Worm (Caenorhabditis elegans): ENCODE measurements around the gene smrc-1.

Gene smrc-1

DNA sequence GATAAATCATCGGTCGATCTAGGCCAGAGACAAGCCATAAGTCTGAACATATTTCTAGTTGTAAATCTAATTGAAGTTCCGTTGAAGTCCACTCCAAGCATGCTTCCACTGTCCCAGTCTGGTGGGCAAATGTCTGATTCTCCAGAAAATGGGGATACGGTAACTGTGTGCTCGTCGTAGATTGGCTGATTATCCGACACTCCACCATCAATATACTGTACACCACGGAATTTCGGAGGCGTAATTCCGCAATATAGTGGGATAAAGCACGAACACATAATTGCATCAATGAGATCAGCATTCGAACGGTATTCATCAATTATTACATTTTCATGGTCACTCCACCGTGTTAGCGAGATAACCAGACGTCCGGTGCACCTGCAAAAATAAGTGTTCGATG lies 27.5 kb downstream of the smrc-1 start:
- TF ChIP-seq nhr-11 (tag; optimal IDR thresholded peaks at IDR 0.05) (no peak), ztf-1 (GFP tag; conservative IDR thresholded peaks at IDR 0.05) (no peak), sma-3 (GFP tag; optimal IDR thresholded peaks at IDR 0.05) (no peak), fos-1 (tag; optimal IDR thresholded peaks at IDR 0.05) (no peak), lsy-2 (tag; optimal IDR thresholded peaks at IDR 0.05) (no peak), zag-1 (tag; optimal IDR thresholded peaks at IDR 0.05) (no peak), ztf-4 (tag; optimal IDR thresholded peaks at IDR 0.05) (no peak), mab-5 (tag; optimal IDR thresholded peaks at IDR 0.05) (no peak), nhr-12 (tag; optimal IDR thresholded peaks at IDR 0.05) (no peak), sem-4 (tag; optimal IDR thresholded peaks at IDR 0.05) (no peak), peb-1 (tag; optimal IDR thresholded peaks at IDR 0.05) (no peak), ZK546.5 (tag; optimal IDR thresholded peaks at IDR 0.05) (no peak), aly-2 (tag; optimal IDR thresholded peaks at IDR 0.05) (no peak), elt-1 (tag; optimal IDR thresholded peaks at IDR 0.05) (no peak), unc-55 (GFP tag; optimal IDR thresholded peaks at IDR 0.05) (no peak), lin-13 (GFP tag; optimal IDR thresholded peaks at IDR 0.05) (no peak), alr-1 (tag; optimal IDR thresholded peaks at IDR 0.05) (no peak), nhr-6 (tag; optimal IDR thresholded peaks at IDR 0.05) (no peak), ama-1 (optimal IDR thresholded peaks at IDR 0.05) (no peak)

DNA sequence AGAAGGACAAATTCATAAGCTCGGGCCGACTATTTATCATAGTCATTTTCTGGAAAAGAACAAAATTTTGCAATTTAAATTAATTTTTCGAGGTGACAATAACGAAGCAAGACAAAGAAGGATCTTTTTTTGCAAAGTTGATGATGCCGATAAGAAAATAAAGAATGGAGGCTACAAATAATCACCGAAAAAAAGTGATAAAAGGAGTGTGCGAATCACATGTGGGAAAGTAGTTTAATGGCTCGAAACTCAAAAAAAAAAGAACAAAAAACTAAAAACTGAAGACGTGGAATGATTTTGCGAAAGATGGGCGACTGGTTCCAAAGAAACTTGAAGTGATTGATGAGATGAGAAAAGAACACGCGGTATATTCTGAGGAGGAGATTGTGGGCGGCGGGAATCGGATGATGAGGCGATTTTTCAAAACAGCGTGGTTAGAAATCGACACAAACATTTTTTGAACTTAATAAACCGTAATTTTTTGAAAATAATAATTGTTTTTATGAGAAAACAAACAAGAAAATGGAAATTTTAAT lies 28.7 kb downstream of the smrc-1 start, which contains the start of gene atgl-1:
Gene atgl-1 (minus strand): TSS at position 51 of the 536 bp plus-strand sequence.
- TF ChIP-seq crh-2 (tag; optimal IDR thresholded peaks at IDR 0.05) = peak; percentile 4
- TF ChIP-seq lin-11 (tag; optimal IDR thresholded peaks at IDR 0.05) = no peak
- TF ChIP-seq nhr-21 (tag; optimal IDR thresholded peaks at IDR 0.05) = peak; percentile 11
- peak in 1 of 2 experiments; percentile 19 for TF ChIP-seq mdl-1 (tag; optimal IDR thresholded peaks at IDR 0.05)
- peak; percentile 24 for TF ChIP-seq nhr-25 (tag; optimal IDR thresholded peaks at IDR 0.05)
- TF ChIP-seq ama-1 (optimal IDR thresholded peaks at IDR 0.05) = peak; percentile 48
- no peak for TF ChIP-seq peb-1 (tag; optimal IDR thresholded peaks at IDR 0.05)
- peak; percentile 17 for TF ChIP-seq fos-1 (tag; optimal IDR thresholded peaks at IDR 0.05)

DNA sequence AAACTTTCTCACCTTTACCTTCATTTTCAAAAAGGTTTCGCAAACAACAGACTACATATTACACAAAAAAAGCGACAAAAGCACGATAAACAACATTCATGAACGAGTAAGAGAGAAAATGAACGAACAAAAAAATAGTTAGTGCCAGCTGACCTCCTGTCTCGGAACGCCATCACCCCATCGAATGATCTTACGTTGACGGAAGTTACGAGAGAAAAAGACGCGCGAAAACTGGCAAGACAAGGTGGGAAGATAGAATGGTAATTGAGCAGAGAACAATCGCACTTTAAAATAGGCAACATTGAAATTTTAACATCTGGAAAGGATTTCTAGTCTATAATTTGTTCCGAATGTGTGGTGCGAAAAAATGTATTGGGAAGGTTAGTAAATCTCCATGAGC lies 29.5 kb downstream of the smrc-1 start:
- TF ChIP-seq ama-1 (optimal IDR thresholded peaks at IDR 0.05) (no peak), Y55F3AM.14 (GFP tag; optimal IDR thresholded peaks at IDR 0.05) (no peak), zag-1 (tag; optimal IDR thresholded peaks at IDR 0.05) (no peak), ZK546.5 (tag; optimal IDR thresholded peaks at IDR 0.05) (no peak), nhr-237 (tag; optimal IDR thresholded peaks at IDR 0.05) (no peak), mab-5 (tag; optimal IDR thresholded peaks at IDR 0.05) (no peak), nhr-129 (tag; optimal IDR thresholded peaks at IDR 0.05) (peak; percentile 11), F13H6.1 (tag; optimal IDR thresholded peaks at IDR 0.05) (no peak), nhr-11 (tag; optimal IDR thresholded peaks at IDR 0.05) (no peak), nhr-77 (tag; optimal IDR thresholded peaks at IDR 0.05) (no peak), nhr-25 (tag; optimal IDR thresholded peaks at IDR 0.05) (peak; percentile 18), nhr-23 (tag; optimal IDR thresholded peaks at IDR 0.05) (no peak), crh-2 (tag; optimal IDR thresholded peaks at IDR 0.05) (peak; percentile 26), ztf-11 (tag; optimal IDR thresholded peaks at IDR 0.05) (no peak), blmp-1 (tag; optimal IDR thresholded peaks at IDR 0.05; ENCODE audit: insufficient read depth) (no peak), ztf-4 (tag; optimal IDR thresholded peaks at IDR 0.05) (no peak), nhr-21 (tag; optimal IDR thresholded peaks at IDR 0.05) (no peak), nhr-6 (tag; optimal IDR thresholded peaks at IDR 0.05) (no peak), fos-1 (tag; optimal IDR thresholded peaks at IDR 0.05) (peak; percentile 2), sma-3 (GFP tag; optimal IDR thresholded peaks at IDR 0.05) (no peak), mdl-1 (tag; optimal IDR thresholded peaks at IDR 0.05) (peak in 1 of 2 experiments; percentile 20), elt-3 (tag; optimal IDR thresholded peaks at IDR 0.05) (no peak), elt-1 (tag; optimal IDR thresholded peaks at IDR 0.05) (no peak), unc-39 (tag; optimal IDR thresholded peaks at IDR 0.05) (no peak), ceh-16 (tag; optimal IDR thresholded peaks at IDR 0.05) (no peak), nhr-12 (tag; optimal IDR thresholded peaks at IDR 0.05) (no peak), sma-9 (GFP tag; optimal IDR thresholded peaks at IDR 0.05) (peak; percentile 3), sma-9 (tag; optimal IDR thresholded peaks at IDR 0.05) (no peak), lin-39 (tag; optimal IDR thresholded peaks at IDR 0.05) (no peak)

DNA sequence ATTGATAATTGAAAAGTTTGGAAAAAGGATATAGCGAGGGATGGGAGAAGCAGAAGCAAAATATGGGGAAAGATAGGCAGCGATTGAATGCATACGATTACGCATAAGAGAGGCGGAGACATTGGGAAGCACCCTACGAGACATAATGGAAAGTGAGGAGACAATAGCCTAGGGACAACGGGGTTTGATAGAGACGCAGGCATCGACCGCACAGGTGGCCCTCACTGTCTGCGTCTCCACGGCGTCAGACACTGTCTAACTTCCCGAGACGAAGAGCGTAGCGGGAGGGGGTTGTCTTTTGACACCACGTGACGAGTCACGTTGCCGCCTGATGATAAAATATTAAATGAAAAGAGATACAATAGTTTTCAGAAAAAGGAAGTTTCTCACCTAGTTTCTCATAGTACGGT lies 30.3 kb downstream of the smrc-1 start:
- TF ChIP-seq nhr-129 (tag; optimal IDR thresholded peaks at IDR 0.05) (peak; percentile 44), ceh-16 (tag; optimal IDR thresholded peaks at IDR 0.05) (peak; percentile 53), snpc-4 (tag; optimal IDR thresholded peaks at IDR 0.05) (no peak), alr-1 (tag; optimal IDR thresholded peaks at IDR 0.05) (no peak), mbf-1 (tag; optimal IDR thresholded peaks at IDR 0.05) (no peak), skn-1 (tag; optimal IDR thresholded peaks at IDR 0.05) (no peak), sma-3 (GFP tag; optimal IDR thresholded peaks at IDR 0.05) (peak; percentile 95), nhr-10 (tag; optimal IDR thresholded peaks at IDR 0.05) (peak; percentile 46), nhr-6 (tag; optimal IDR thresholded peaks at IDR 0.05) (peak; percentile 50), nhr-77 (tag; optimal IDR thresholded peaks at IDR 0.05) (no peak), fos-1 (tag; optimal IDR thresholded peaks at IDR 0.05) (peak; percentile 58), ztf-1 (GFP tag; conservative IDR thresholded peaks at IDR 0.05) (no peak), lin-13 (GFP tag; optimal IDR thresholded peaks at IDR 0.05) (peak; percentile 59), nhr-11 (tag; optimal IDR thresholded peaks at IDR 0.05) (no peak), lin-11 (tag; optimal IDR thresholded peaks at IDR 0.05) (peak; percentile 71), F13H6.1 (tag; optimal IDR thresholded peaks at IDR 0.05) (peak; percentile 94), ztf-11 (tag; optimal IDR thresholded peaks at IDR 0.05) (no peak), elt-1 (tag; optimal IDR thresholded peaks at IDR 0.05) (peak; percentile 1), ceh-82 (tag; optimal IDR thresholded peaks at IDR 0.05) (peak; percentile 55), aly-2 (tag; optimal IDR thresholded peaks at IDR 0.05) (no peak), ztf-4 (tag; optimal IDR thresholded peaks at IDR 0.05) (peak; percentile 35), mdl-1 (tag; optimal IDR thresholded peaks at IDR 0.05) (peak; percentile 95 to 97), lin-39 (tag; optimal IDR thresholded peaks at IDR 0.05) (no peak), lsy-2 (tag; optimal IDR thresholded peaks at IDR 0.05) (peak; percentile 53 to 89), nhr-21 (tag; optimal IDR thresholded peaks at IDR 0.05) (peak; percentile 96), nhr-23 (tag; optimal IDR thresholded peaks at IDR 0.05) (no peak), nhr-25 (tag; optimal IDR thresholded peaks at IDR 0.05) (peak; percentile 92), nhr-237 (tag; optimal IDR thresholded peaks at IDR 0.05) (no peak)
